Worm (Caenorhabditis elegans): Measurements from ENCODE around the gene cand-1.

Gene cand-1

ce11 chrV:16829396-16829795 is 26.7 kb downstream of the cand-1 start, which contains the start of gene srh-214:
TSS of gene srh-214 (minus strand) at chrV:16829755.
- no peak for TF ChIP-seq fos-1 (tag; optimal IDR thresholded peaks at IDR 0.05)
- no peak for TF ChIP-seq snpc-4 (tag; optimal IDR thresholded peaks at IDR 0.05)
- TF ChIP-seq peb-1 (tag; optimal IDR thresholded peaks at IDR 0.05), result no peak
- no peak for TF ChIP-seq egl-27 (tag; optimal IDR thresholded peaks at IDR 0.05)
- no peak for TF ChIP-seq nhr-237 (tag; optimal IDR thresholded peaks at IDR 0.05)
- TF ChIP-seq gmeb-1 (tag; optimal IDR thresholded peaks at IDR 0.05), result no peak
- TF ChIP-seq unc-62 (GFP tag; optimal IDR thresholded peaks at IDR 0.05), result no peak
- no peak for TF ChIP-seq ztf-1 (GFP tag; conservative IDR thresholded peaks at IDR 0.05)
- no peak for TF ChIP-seq ZK546.5 (tag; optimal IDR thresholded peaks at IDR 0.05)
- no peak for TF ChIP-seq C34F6.9 (tag; optimal IDR thresholded peaks at IDR 0.05)
- no peak for TF ChIP-seq elt-3 (tag; optimal IDR thresholded peaks at IDR 0.05)

ce11 chrV:16831310-16831709 is 28.6 kb downstream of the cand-1 start:
- no peak for TF ChIP-seq elt-3 (tag; optimal IDR thresholded peaks at IDR 0.05)
- TF ChIP-seq nhr-237 (tag; optimal IDR thresholded peaks at IDR 0.05), result no peak
- TF ChIP-seq alr-1 (tag; optimal IDR thresholded peaks at IDR 0.05), result no peak
- TF ChIP-seq nhr-21 (tag; optimal IDR thresholded peaks at IDR 0.05), result no peak
- TF ChIP-seq egl-27 (tag; optimal IDR thresholded peaks at IDR 0.05), result no peak
- no peak for TF ChIP-seq dmd-4 (tag; optimal IDR thresholded peaks at IDR 0.05)
- TF ChIP-seq ceh-82 (tag; optimal IDR thresholded peaks at IDR 0.05), result no peak
- no peak for TF ChIP-seq unc-39 (tag; optimal IDR thresholded peaks at IDR 0.05)
- no peak for TF ChIP-seq fos-1 (tag; optimal IDR thresholded peaks at IDR 0.05)
- TF ChIP-seq sma-3 (GFP tag; optimal IDR thresholded peaks at IDR 0.05), result no peak
- no peak for TF ChIP-seq nhr-11 (tag; optimal IDR thresholded peaks at IDR 0.05)
- no peak for TF ChIP-seq mab-5 (tag; optimal IDR thresholded peaks at IDR 0.05)
- no peak for TF ChIP-seq F13H6.1 (tag; optimal IDR thresholded peaks at IDR 0.05)
- no peak for TF ChIP-seq mdl-1 (tag; optimal IDR thresholded peaks at IDR 0.05)
- no peak for TF ChIP-seq nhr-23 (tag; optimal IDR thresholded peaks at IDR 0.05)
- TF ChIP-seq ztf-11 (tag; optimal IDR thresholded peaks at IDR 0.05), result no peak
- no peak for TF ChIP-seq ama-1 (optimal IDR thresholded peaks at IDR 0.05)
- TF ChIP-seq gmeb-1 (tag; optimal IDR thresholded peaks at IDR 0.05), result no peak
- no peak for TF ChIP-seq nhr-129 (tag; optimal IDR thresholded peaks at IDR 0.05)
- no peak for TF ChIP-seq ceh-16 (tag; optimal IDR thresholded peaks at IDR 0.05)

- TF ChIP-seq gmeb-1 (tag; optimal IDR thresholded peaks at IDR 0.05) (no peak), elt-3 (tag; optimal IDR thresholded peaks at IDR 0.05) (no peak), unc-39 (tag; optimal IDR thresholded peaks at IDR 0.05) (no peak), lin-39 (tag; optimal IDR thresholded peaks at IDR 0.05) (no peak), mdl-1 (tag; optimal IDR thresholded peaks at IDR 0.05) (no peak), unc-55 (GFP tag; optimal IDR thresholded peaks at IDR 0.05) (no peak), sem-4 (tag; optimal IDR thresholded peaks at IDR 0.05) (no peak), sma-3 (GFP tag; optimal IDR thresholded peaks at IDR 0.05) (no peak), nhr-21 (tag; optimal IDR thresholded peaks at IDR 0.05) (no peak), snpc-4 (tag; optimal IDR thresholded peaks at IDR 0.05) (no peak), alr-1 (tag; optimal IDR thresholded peaks at IDR 0.05) (no peak), blmp-1 (tag; optimal IDR thresholded peaks at IDR 0.05; ENCODE audit: insufficient read depth) (no peak), nhr-11 (tag; optimal IDR thresholded peaks at IDR 0.05) (no peak), ztf-11 (tag; optimal IDR thresholded peaks at IDR 0.05) (no peak), skn-1 (tag; optimal IDR thresholded peaks at IDR 0.05) (no peak), lin-13 (GFP tag; optimal IDR thresholded peaks at IDR 0.05) (no peak), sma-9 (GFP tag; optimal IDR thresholded peaks at IDR 0.05) (no peak), sma-9 (tag; optimal IDR thresholded peaks at IDR 0.05) (no peak), egl-27 (tag; optimal IDR thresholded peaks at IDR 0.05) (no peak), nhr-12 (tag; optimal IDR thresholded peaks at IDR 0.05) (no peak)
Observed at ce11 chrV:16831921-16832320, 29.2 kb downstream of the cand-1 start, which contains the start of gene srh-215. TSS of gene srh-215 (minus strand) at chrV:16832021.

ce11 chrV:16832865-16833264 is 30.2 kb downstream of the cand-1 start, which contains the start of gene phy-3:
TSS of gene phy-3 (plus strand) at chrV:16833165.
- TF ChIP-seq ZK546.5 (tag; optimal IDR thresholded peaks at IDR 0.05) (no peak), blmp-1 (tag; optimal IDR thresholded peaks at IDR 0.05; ENCODE audit: insufficient read depth) (no peak), nhr-10 (tag; optimal IDR thresholded peaks at IDR 0.05) (no peak), F13H6.1 (tag; optimal IDR thresholded peaks at IDR 0.05) (no peak)

- no peak for TF ChIP-seq nhr-6 (tag; optimal IDR thresholded peaks at IDR 0.05)
- TF ChIP-seq egl-27 (tag; optimal IDR thresholded peaks at IDR 0.05), result no peak
- no peak for TF ChIP-seq lin-11 (tag; optimal IDR thresholded peaks at IDR 0.05)
- no peak for TF ChIP-seq unc-39 (tag; optimal IDR thresholded peaks at IDR 0.05)
- no peak for TF ChIP-seq nhr-237 (tag; optimal IDR thresholded peaks at IDR 0.05)
- no peak for TF ChIP-seq zag-1 (tag; optimal IDR thresholded peaks at IDR 0.05)
- TF ChIP-seq nhr-21 (tag; optimal IDR thresholded peaks at IDR 0.05), result no peak
- TF ChIP-seq nhr-23 (tag; optimal IDR thresholded peaks at IDR 0.05), result no peak
- no peak for TF ChIP-seq crh-2 (tag; optimal IDR thresholded peaks at IDR 0.05)
- TF ChIP-seq aly-2 (tag; optimal IDR thresholded peaks at IDR 0.05), result no peak
- no peak for TF ChIP-seq alr-1 (tag; optimal IDR thresholded peaks at IDR 0.05)
- no peak for TF ChIP-seq ztf-1 (GFP tag; conservative IDR thresholded peaks at IDR 0.05)
- no peak for TF ChIP-seq nhr-10 (tag; optimal IDR thresholded peaks at IDR 0.05)
- TF ChIP-seq snpc-4 (tag; optimal IDR thresholded peaks at IDR 0.05), result no peak
- no peak for TF ChIP-seq mab-5 (tag; optimal IDR thresholded peaks at IDR 0.05)
- TF ChIP-seq blmp-1 (tag; optimal IDR thresholded peaks at IDR 0.05; ENCODE audit: insufficient read depth), result no peak
Observed at ce11 chrV:16833672-16834071, 31.0 kb downstream of the cand-1 start.
